Fruit fly (Drosophila melanogaster) whole organism, prepupa: ENCODE measurements around the gene CG13733.

Experiments
- Blimp-1 ChIP-seq: fragments of 200-800 bp; sonication (Bioruptor generic); optimal IDR thresholded peaks from 3 replicates; lab custom pipeline; 2017; ENCODE audit warnings: missing biosample characterization, missing genetic modification characterization, mild to moderate bottlenecking, moderate library complexity, missing genetic modification reagents
- CG10631 ChIP-seq: fragments of 200-800 bp; sonication (Bioruptor generic); optimal IDR thresholded peaks from 2 replicates; lab custom pipeline; 2016; ENCODE audit warnings: missing biosample characterization, missing genetic modification characterization
- CG10669 ChIP-seq: fragments of 200-800 bp; sonication (Bioruptor generic); optimal IDR thresholded peaks from 3 replicates; lab custom pipeline; 2018; ENCODE audit warnings: missing biosample characterization, mild to moderate bottlenecking, missing genetic modification characterization, moderate library complexity
- CG11294 ChIP-seq: fragments of 200-800 bp; sonication (Bioruptor generic); IDR thresholded peaks from 2 replicates; pipeline ENCODE4 v1.3.6; 2022; ENCODE audit warnings: missing biosample characterization, missing genetic modification characterization
- CG11762 ChIP-seq: fragments of 200-800 bp; sonication (Bioruptor generic); optimal IDR thresholded peaks from 3 replicates; lab custom pipeline; 2016; ENCODE audit warnings: missing biosample characterization, missing genetic modification characterization; ENCODE audit not compliant: insufficient read depth
- CG1621 ChIP-seq: fragments of 200-800 bp; sonication (Bioruptor generic); optimal IDR thresholded peaks from 3 replicates; lab custom pipeline; 2018; ENCODE audit warnings: missing biosample characterization, mild to moderate bottlenecking, missing genetic modification characterization
- CG3032 ChIP-seq: fragments of 200-800 bp; optimal IDR thresholded peaks from 2 replicates; lab custom pipeline; 2019; ENCODE audit warnings: missing biosample characterization, mild to moderate bottlenecking, missing genetic modification characterization, moderate library complexity
- CG32006 ChIP-seq: fragments of 200-800 bp; sonication (Bioruptor generic); optimal IDR thresholded peaks from 3 replicates; lab custom pipeline; 2017; ENCODE audit warnings: missing biosample characterization, mild to moderate bottlenecking, missing genetic modification characterization
- CG34406 ChIP-seq: fragments of 200-800 bp; sonication (Bioruptor generic); optimal IDR thresholded peaks from 3 replicates; lab custom pipeline; 2016; ENCODE audit warnings: missing biosample characterization, missing genetic modification characterization
- CG3919 ChIP-seq: fragments of 200-800 bp; sonication (Bioruptor generic); optimal IDR thresholded peaks from 3 replicates; lab custom pipeline; 2016; ENCODE audit warnings: missing biosample characterization, missing genetic modification characterization
- CG4318 ChIP-seq: fragments of 200-800 bp; sonication (Bioruptor generic); optimal IDR thresholded peaks from 3 replicates; lab custom pipeline; 2017; ENCODE audit warnings: missing biosample characterization, mild to moderate bottlenecking, missing genetic modification characterization
- CG6163 ChIP-seq: fragments of 200-800 bp; sonication (Bioruptor generic); IDR thresholded peaks from 3 replicates; pipeline ENCODE4 v1.3.6; 2022; ENCODE audit warnings: missing biosample characterization, missing genetic modification characterization
- CG6792 ChIP-seq: fragments of 200-800 bp; sonication (Bioruptor generic); optimal IDR thresholded peaks from 3 replicates; lab custom pipeline; 2016; ENCODE audit warnings: missing biosample characterization, missing genetic modification characterization
- CG6808 ChIP-seq: fragments of 200-800 bp; sonication (Bioruptor generic); optimal IDR thresholded peaks from 3 replicates; lab custom pipeline; 2017; ENCODE audit warnings: missing biosample characterization, missing genetic modification characterization, mild to moderate bottlenecking, moderate library complexity, missing genetic modification reagents
- CG6854 ChIP-seq: fragments of 200-800 bp; sonication (Bioruptor generic); optimal IDR thresholded peaks from 2 replicates; lab custom pipeline; 2017; ENCODE audit warnings: missing biosample characterization, mild to moderate bottlenecking, missing genetic modification characterization
- CG7368 ChIP-seq: fragments of 200-800 bp; sonication (Bioruptor generic); optimal IDR thresholded peaks from 3 replicates; lab custom pipeline; 2016; ENCODE audit warnings: missing biosample characterization, missing genetic modification characterization
- CG8119 ChIP-seq: fragments of 200-800 bp; sonication (Bioruptor generic); IDR thresholded peaks from 3 replicates; pipeline ENCODE4 v1.3.6; 2022; ENCODE audit warnings: missing biosample characterization, missing genetic modification characterization
- CG9139 ChIP-seq: fragments of 200-800 bp; sonication (Bioruptor generic); optimal IDR thresholded peaks from 3 replicates; lab custom pipeline; 2017; ENCODE audit warnings: missing biosample characterization, mild to moderate bottlenecking, missing genetic modification characterization
- Eip75B ChIP-seq: fragments of 200-800 bp; sonication (Bioruptor generic); optimal IDR thresholded peaks from 3 replicates; lab custom pipeline; 2016; ENCODE audit warnings: missing biosample characterization, missing genetic modification characterization
- Eip78C ChIP-seq: fragments of 200-800 bp; sonication (Bioruptor generic); peaks from one replicate; lab custom pipeline; 2016; ENCODE audit warnings: missing biosample characterization, missing genetic modification characterization
- Ets21C ChIP-seq: fragments of 200-800 bp; sonication (Bioruptor generic); optimal IDR thresholded peaks from 3 replicates; lab custom pipeline; 2016; ENCODE audit warnings: missing biosample characterization, missing genetic modification characterization
- Ets96B ChIP-seq: fragments of 200-800 bp; optimal IDR thresholded peaks from 2 replicates; lab custom pipeline; 2019; ENCODE audit warnings: missing biosample characterization, mild to moderate bottlenecking, missing genetic modification characterization, moderate library complexity
- Gug ChIP-seq: fragments of 200-800 bp; sonication (Bioruptor generic); IDR thresholded peaks from 2 replicates; pipeline ENCODE4 v1.3.6; 2022; ENCODE audit warnings: missing biosample characterization, missing genetic modification characterization
- Hr38 ChIP-seq: sonication (Bioruptor generic); optimal IDR thresholded peaks from 2 replicates; lab custom pipeline; 2016; ENCODE audit warnings: missing biosample characterization, missing genetic modification characterization
- Hr39 ChIP-seq: fragments of 200-800 bp; sonication (Bioruptor generic); optimal IDR thresholded peaks from 2 replicates; lab custom pipeline; 2016; ENCODE audit warnings: missing biosample characterization, missing genetic modification characterization
- Hr4 ChIP-seq: fragments of 200-800 bp; sonication (Bioruptor generic); optimal IDR thresholded peaks from 3 replicates; lab custom pipeline; 2016; ENCODE audit warnings: missing biosample characterization, missing genetic modification characterization
- Lpt ChIP-seq: fragments of 200-800 bp; sonication (Bioruptor generic); optimal IDR thresholded peaks from 3 replicates; lab custom pipeline; 2016; ENCODE audit warnings: missing biosample characterization, missing genetic modification characterization
- Met ChIP-seq: fragments of 200-800 bp; sonication (Bioruptor generic); optimal IDR thresholded peaks from 3 replicates; lab custom pipeline; 2016; ENCODE audit warnings: missing biosample characterization, missing genetic modification characterization
- OdsH ChIP-seq: fragments of 200-800 bp; sonication (Bioruptor generic); optimal IDR thresholded peaks from 3 replicates; lab custom pipeline; 2016; ENCODE audit warnings: missing biosample characterization, missing genetic modification characterization
- Sox102F ChIP-seq: fragments of 200-800 bp; sonication (Bioruptor generic); optimal IDR thresholded peaks from 2 replicates; lab custom pipeline; 2016; ENCODE audit warnings: missing biosample characterization, mild to moderate bottlenecking, missing genetic modification characterization
- Sox14 ChIP-seq: fragments of 200-800 bp; sonication (Bioruptor generic); optimal IDR thresholded peaks from 3 replicates; lab custom pipeline; 2016; ENCODE audit warnings: missing biosample characterization, missing genetic modification characterization
- achi ChIP-seq: fragments of 200-800 bp; sonication (Bioruptor generic); optimal IDR thresholded peaks from 3 replicates; lab custom pipeline; 2016; ENCODE audit warnings: missing biosample characterization, missing genetic modification characterization
- cyc ChIP-seq: fragments of 200-800 bp; sonication (Bioruptor generic); optimal IDR thresholded peaks from 3 replicates; lab custom pipeline; 2016; ENCODE audit warnings: missing biosample characterization, missing genetic modification characterization
- dac ChIP-seq: fragments of 200-800 bp; sonication (Bioruptor generic); optimal IDR thresholded peaks from 2 replicates; lab custom pipeline; 2017; ENCODE audit warnings: missing biosample characterization, mild to moderate bottlenecking, missing genetic modification characterization
- eg ChIP-seq: fragments of 200-800 bp; sonication (Bioruptor generic); IDR thresholded peaks from 3 replicates; pipeline ENCODE4 v1.3.6; 2022; ENCODE audit warnings: missing biosample characterization, missing genetic modification characterization
- esn ChIP-seq: fragments of 200-800 bp; sonication (Bioruptor generic); optimal IDR thresholded peaks from 2 replicates; lab custom pipeline; 2016; ENCODE audit warnings: missing biosample characterization, mild to moderate bottlenecking, missing genetic modification characterization, moderate library complexity
- fd59A ChIP-seq: fragments of 200-800 bp; sonication (Bioruptor generic); optimal IDR thresholded peaks from 2 replicates; lab custom pipeline; 2017; ENCODE audit warnings: missing biosample characterization, mild to moderate bottlenecking, missing genetic modification characterization, missing genetic modification reagents
- fd85E ChIP-seq: fragments of 200-800 bp; sonication (Bioruptor generic); optimal IDR thresholded peaks from 3 replicates; lab custom pipeline; 2016; ENCODE audit warnings: missing biosample characterization, missing genetic modification characterization
- fkh ChIP-seq: fragments of 200-800 bp; sonication (Bioruptor generic); optimal IDR thresholded peaks from 3 replicates; lab custom pipeline; 2017; ENCODE audit warnings: missing biosample characterization, mild to moderate bottlenecking, missing genetic modification characterization, moderate library complexity
- lz ChIP-seq: fragments of 200-800 bp; sonication (Bioruptor generic); optimal IDR thresholded peaks from 3 replicates; lab custom pipeline; 2016; ENCODE audit warnings: missing biosample characterization, missing genetic modification characterization
- net ChIP-seq: fragments of 200-800 bp; sonication (Bioruptor generic); optimal IDR thresholded peaks from 3 replicates; lab custom pipeline; 2016; ENCODE audit warnings: missing biosample characterization, missing genetic modification characterization
- pdm3 ChIP-seq: fragments of 200-800 bp; sonication (Bioruptor generic); optimal IDR thresholded peaks from 3 replicates; lab custom pipeline; 2016; ENCODE audit warnings: missing biosample characterization, missing genetic modification characterization
- ss ChIP-seq, 2 experiments: fragments of 200-800 bp; sonication (Bioruptor generic); optimal IDR thresholded peaks; 2 replicates in 1 of 2; 3 replicates in 1 of 2; lab custom pipeline; 2017 to 2018; ENCODE audit warnings: mild to moderate bottlenecking in 2 of 2, missing biosample characterization in 2 of 2, missing genetic modification characterization in 2 of 2, moderate library complexity in 1 of 2
- svp ChIP-seq: fragments of 200-800 bp; sonication (Bioruptor generic); peaks from one replicate; lab custom pipeline; 2016; ENCODE audit warnings: missing biosample characterization, missing genetic modification characterization
- topi ChIP-seq: fragments of 200-800 bp; sonication (Bioruptor generic); optimal IDR thresholded peaks from 3 replicates; lab custom pipeline; 2016; ENCODE audit warnings: missing biosample characterization, missing genetic modification characterization

The CG13733 gene

DNA sequence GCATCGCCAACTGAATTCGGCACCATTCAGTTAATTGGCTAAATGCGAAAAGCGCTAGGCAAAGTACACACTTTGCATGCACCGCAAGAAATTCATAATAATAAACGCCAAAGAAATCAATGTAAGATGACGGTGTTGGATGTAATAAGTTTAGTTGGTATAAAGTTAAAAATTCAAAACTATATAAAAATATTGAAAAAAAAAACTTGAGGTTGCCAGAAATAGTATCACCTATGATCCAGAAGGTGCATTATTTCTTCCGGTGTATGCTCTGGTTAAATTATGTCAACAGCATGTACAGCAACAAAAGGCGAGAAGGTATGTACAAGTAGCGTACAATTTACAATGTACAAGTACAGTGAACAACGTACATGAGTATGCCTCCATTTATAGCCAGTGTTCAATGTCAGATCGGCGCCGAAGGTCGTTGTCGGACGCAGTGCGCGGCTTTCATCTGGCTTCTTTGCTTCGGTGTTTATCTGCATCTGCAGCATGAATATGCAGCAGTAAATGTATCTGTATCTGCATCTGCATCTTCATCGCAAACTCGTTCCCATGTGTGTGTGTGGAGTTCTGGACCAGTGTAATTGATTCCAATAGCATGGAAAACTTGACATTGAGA is 18.3 kb upstream of the CG13733 start (continued):
- TF ChIP-seq CG10669 (GFP tag; lab: Kevin White, UChicago) (peak; percentile 86), CG4318 (peak; percentile 75), CG6163 (GFP tag; lab: Robert Waterston, UW) (peak; percentile 85), Lpt (GFP tag; lab: Kevin White, UChicago) (peak; percentile 72), CG11762 (GFP tag; lab: Kevin White, UChicago) (peak; percentile 77), CG10631 (GFP tag; lab: Kevin White, UChicago) (peak; percentile 85), Hr4 (GFP tag; lab: Kevin White, UChicago) (peak; percentile 91), Hr39 (GFP tag; lab: Kevin White, UChicago) (peak; percentile 46), achi (GFP tag; lab: Kevin White, UChicago) (peak; percentile 80)
- TF ChIP-seq, all 60 proteins: peak for 53

DNA sequence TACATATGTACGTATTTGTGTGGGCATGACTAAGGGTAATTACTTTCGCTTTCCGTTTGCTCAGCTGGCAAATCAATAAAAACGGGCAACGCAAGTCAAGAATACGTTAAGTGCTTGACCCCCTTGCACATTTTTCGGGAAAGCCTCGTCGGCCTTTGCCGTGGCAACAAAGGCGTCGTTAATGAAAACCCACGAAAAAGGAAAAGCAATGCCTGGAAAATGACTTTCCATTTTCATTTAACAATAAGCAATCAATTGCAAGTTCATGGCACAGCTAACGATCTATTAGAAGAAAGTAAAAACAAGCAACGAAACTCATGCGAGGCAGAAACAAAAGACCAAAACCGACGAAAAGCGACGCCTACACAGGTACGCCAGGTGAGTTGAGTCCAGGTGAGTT is 17.3 kb upstream of the CG13733 start:
- TF ChIP-seq CG3919 (GFP tag; lab: Kevin White, UChicago) (no peak), Gug (GFP tag; lab: Robert Waterston, UW) (no peak), eg (GFP tag; lab: Robert Waterston, UW) (no peak), OdsH (GFP tag; lab: Kevin White, UChicago) (no peak), fd59A (GFP tag; lab: Kevin White, UChicago) (no peak), Met (GFP tag; lab: Kevin White, UChicago) (no peak), cyc (GFP tag; lab: Kevin White, UChicago) (no peak), CG6792 (GFP tag; lab: Kevin White, UChicago) (no peak), dac (GFP tag; lab: Kevin White, UChicago) (no peak), Sox14 (no peak), CG34406 (GFP tag; lab: Kevin White, UChicago) (no peak), ss (GFP tag; optimal IDR thresholded peaks at IDR 0.05; lab: Kevin White, UChicago) (no peak), Hr39 (GFP tag; lab: Kevin White, UChicago) (no peak), CG11294 (GFP tag; lab: Robert Waterston, UW) (no peak), CG6854 (GFP tag; lab: Kevin White, UChicago) (no peak), Eip75B (GFP tag; lab: Kevin White, UChicago) (no peak)

DNA sequence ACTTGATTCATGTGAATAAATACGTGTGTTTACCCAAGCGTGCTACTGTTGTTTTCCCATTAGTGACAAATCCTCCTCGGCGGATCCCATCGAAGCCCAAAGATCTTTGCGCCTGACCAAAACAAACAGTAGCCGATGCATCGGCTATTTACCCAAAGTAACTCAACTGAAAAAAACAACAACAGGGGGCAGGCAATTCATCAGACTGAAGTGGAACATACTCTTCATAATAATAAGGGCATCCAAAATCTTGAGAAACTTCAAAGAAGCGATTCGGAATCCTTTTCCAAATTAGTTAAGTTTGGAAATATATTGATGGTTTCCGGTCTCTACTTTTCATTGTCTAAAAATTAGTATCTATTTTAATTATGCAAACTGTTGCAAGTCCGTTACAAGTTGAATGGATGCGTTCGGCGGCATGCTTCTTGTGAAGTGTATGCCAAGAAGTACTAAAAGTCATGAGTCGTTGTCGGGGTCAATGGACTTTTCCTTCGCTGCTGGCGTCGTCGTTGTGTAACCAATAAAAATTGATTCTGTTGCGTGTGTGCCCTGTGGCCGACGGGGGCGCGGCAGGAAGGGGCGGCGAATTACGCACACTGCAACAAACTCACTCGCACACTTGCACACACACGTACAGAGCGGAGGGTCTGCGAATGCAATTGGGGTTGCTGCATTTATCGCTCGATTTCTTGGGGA is 16.7 kb upstream of the CG13733 start:
- peak; percentile 82 for TF ChIP-seq esn (GFP tag; lab: Kevin White, UChicago)
- peak; percentile 70 for TF ChIP-seq CG6808 (GFP tag; lab: Kevin White, UChicago)
- no peak for TF ChIP-seq Gug (GFP tag; lab: Robert Waterston, UW)
- peak; percentile 61 for TF ChIP-seq fkh (GFP tag; lab: Kevin White, UChicago)
- no peak for TF ChIP-seq dac (GFP tag; lab: Kevin White, UChicago)
- TF ChIP-seq Blimp-1 (GFP tag; lab: Kevin White, UChicago): peak; percentile 61
- peak; percentile 69; the same call in 2 of the 3 replicates for TF ChIP-seq CG6163 (GFP tag; lab: Robert Waterston, UW)
- TF ChIP-seq CG32006 (GFP tag; lab: Kevin White, UChicago): peak; percentile 55
- TF ChIP-seq CG1621 (tag; lab: Kevin White, UChicago): peak; percentile 28
- peak; percentile 49 for TF ChIP-seq net (GFP tag; lab: Kevin White, UChicago)
- TF ChIP-seq Ets21C (GFP tag; lab: Kevin White, UChicago): peak; percentile 69
- TF ChIP-seq CG10631 (GFP tag; lab: Kevin White, UChicago): peak; percentile 44
- TF ChIP-seq CG9139: no peak
- peak; percentile 78 for TF ChIP-seq cyc (GFP tag; lab: Kevin White, UChicago)
- TF ChIP-seq Ets96B (tag; lab: Kevin White, UChicago): peak; percentile 71
- peak; percentile 67 for TF ChIP-seq CG7368 (GFP tag; lab: Kevin White, UChicago)
- TF ChIP-seq Hr38 (GFP tag; lab: Kevin White, UChicago): no peak
- TF ChIP-seq topi (GFP tag; lab: Kevin White, UChicago): peak; percentile 83
- TF ChIP-seq CG4318: no peak
- peak; percentile 95 for TF ChIP-seq svp (GFP tag; lab: Kevin White, UChicago)
- no peak for TF ChIP-seq fd85E
- TF ChIP-seq CG8119: peak; percentile 53
- TF ChIP-seq Eip78C (GFP tag; lab: Kevin White, UChicago): peak; percentile 94
- TF ChIP-seq Sox102F (GFP tag; lab: Kevin White, UChicago): peak; percentile 82
- peak; percentile 78 for TF ChIP-seq CG10669 (GFP tag; lab: Kevin White, UChicago)
- TF ChIP-seq CG3032 (tag; lab: Kevin White, UChicago): peak; percentile 54
- peak; percentile 64 for TF ChIP-seq lz
- peak; percentile 77 for TF ChIP-seq pdm3
